Worm (Caenorhabditis elegans): Measurements from ENCODE around the gene Y67D8B.2.

Gene Y67D8B.2

ce11 chrIV:3231644-3232043, 40.3 kb upstream of the Y67D8B.2 start:
- TF ChIP-seq snpc-4 (tag; optimal IDR thresholded peaks at IDR 0.05) (peak; percentile 34), elt-2 (tag; optimal IDR thresholded peaks at IDR 0.05) (peak; percentile 71), elt-3 (tag; optimal IDR thresholded peaks at IDR 0.05) (peak in 1 of 3 experiments; percentile 44), pha-4 (tag; optimal IDR thresholded peaks at IDR 0.05) (peak; percentile 32), ama-1 (optimal IDR thresholded peaks at IDR 0.05) (peak; percentile 13), nhr-23 (tag; optimal IDR thresholded peaks at IDR 0.05) (peak; percentile 40), pqm-1 (tag; optimal IDR thresholded peaks at IDR 0.05) (peak; percentile 34), lsy-12 (tag; optimal IDR thresholded peaks at IDR 0.05) (no peak), nhr-25 (tag; optimal IDR thresholded peaks at IDR 0.05) (no peak), lin-39 (tag; optimal IDR thresholded peaks at IDR 0.05) (peak; percentile 47), nfya-1 (tag; optimal IDR thresholded peaks at IDR 0.05; ENCODE audit: insufficient read depth) (peak; percentile 11)

ce11 chrIV:3227549-3228139, 36.3 kb upstream of the Y67D8B.2 start:
- TF ChIP-seq egl-27 (tag; optimal IDR thresholded peaks at IDR 0.05) (no peak), elt-2 (tag; optimal IDR thresholded peaks at IDR 0.05) (peak; percentile 98), pqm-1 (tag; optimal IDR thresholded peaks at IDR 0.05) (peak; percentile 99), nfya-1 (tag; optimal IDR thresholded peaks at IDR 0.05; ENCODE audit: insufficient read depth) (peak; percentile 30), ztf-11 (tag; optimal IDR thresholded peaks at IDR 0.05) (no peak), jun-1 (tag; optimal IDR thresholded peaks at IDR 0.05) (peak; percentile 67), lin-39 (tag; optimal IDR thresholded peaks at IDR 0.05) (peak; percentile 27), hmg-11 (tag; optimal IDR thresholded peaks at IDR 0.05) (peak; percentile 70), R02D3.7 (tag; optimal IDR thresholded peaks at IDR 0.05) (no peak), nhr-23 (tag; optimal IDR thresholded peaks at IDR 0.05) (peak; percentile 73), fkh-2 (tag; optimal IDR thresholded peaks at IDR 0.05) (no peak), snpc-4 (tag; optimal IDR thresholded peaks at IDR 0.05) (peak; percentile 60), skn-1 (tag; optimal IDR thresholded peaks at IDR 0.05) (peak; percentile 50), pha-4 (tag; optimal IDR thresholded peaks at IDR 0.05) (peak; percentile 90), ceh-28 (tag; optimal IDR thresholded peaks at IDR 0.05) (peak; percentile 90)

ce11 chrIV:3222140-3222539, 30.8 kb upstream of the Y67D8B.2 start, which contains the start of gene Y67D8A.2:
Y67D8A.2 (plus strand) TSS chrIV:3222440.
- TF ChIP-seq mdl-1 (tag; optimal IDR thresholded peaks at IDR 0.05) (no peak), unc-39 (tag; optimal IDR thresholded peaks at IDR 0.05) (no peak)

ce11 chrIV:3221158-3221557, 29.8 kb upstream of the Y67D8B.2 start:
- TF ChIP-seq nhr-77 (tag; optimal IDR thresholded peaks at IDR 0.05) (no peak), elt-1 (tag; optimal IDR thresholded peaks at IDR 0.05) (peak; percentile 46)

ce11 chrIV:3213426-3213825, 22.1 kb upstream of the Y67D8B.2 start, which contains the start of gene slmp-1:
slmp-1 (plus strand) TSS chrIV:3213760.
- peak; percentile 19 for TF ChIP-seq pqm-1 (tag; optimal IDR thresholded peaks at IDR 0.05)
- TF ChIP-seq ceh-9 (tag; optimal IDR thresholded peaks at IDR 0.05): no peak
- TF ChIP-seq lin-15B (tag; optimal IDR thresholded peaks at IDR 0.05): peak; percentile 75
- TF ChIP-seq zag-1 (tag; optimal IDR thresholded peaks at IDR 0.05): no peak
- peak; percentile 57 for TF ChIP-seq nhr-23 (tag; optimal IDR thresholded peaks at IDR 0.05)
- no peak for TF ChIP-seq fkh-2 (tag; optimal IDR thresholded peaks at IDR 0.05)
- TF ChIP-seq mml-1 (tag; optimal IDR thresholded peaks at IDR 0.05): no peak
- TF ChIP-seq elt-3 (tag; optimal IDR thresholded peaks at IDR 0.05): no peak
- no peak for TF ChIP-seq sea-2 (GFP tag; optimal IDR thresholded peaks at IDR 0.05)
- no peak for TF ChIP-seq nhr-12 (tag; optimal IDR thresholded peaks at IDR 0.05)
- no peak for TF ChIP-seq nhr-67 (tag; optimal IDR thresholded peaks at IDR 0.05)
- no peak for TF ChIP-seq ceh-82 (tag; optimal IDR thresholded peaks at IDR 0.05)
- TF ChIP-seq elt-1 (tag; optimal IDR thresholded peaks at IDR 0.05): no peak
- TF ChIP-seq snpc-4 (tag; optimal IDR thresholded peaks at IDR 0.05): peak; percentile 65
- TF ChIP-seq nhr-25 (tag; optimal IDR thresholded peaks at IDR 0.05): peak; percentile 39
- peak; percentile 82 for TF ChIP-seq pha-4 (tag; optimal IDR thresholded peaks at IDR 0.05)
- peak; percentile 21 for TF ChIP-seq elt-2 (tag; optimal IDR thresholded peaks at IDR 0.05)
- TF ChIP-seq nhr-43 (tag; optimal IDR thresholded peaks at IDR 0.05; ENCODE audit: poor library complexity, severe bottlenecking): no peak
- TF ChIP-seq nhr-77 (tag; optimal IDR thresholded peaks at IDR 0.05): no peak
- no peak for TF ChIP-seq skn-1 (tag; optimal IDR thresholded peaks at IDR 0.05)
- TF ChIP-seq ztf-4 (tag; optimal IDR thresholded peaks at IDR 0.05): no peak
- no peak for TF ChIP-seq tbx-2 (tag; optimal IDR thresholded peaks at IDR 0.05)
- no peak for TF ChIP-seq unc-62 (GFP tag; optimal IDR thresholded peaks at IDR 0.05)
- peak; percentile 78 for TF ChIP-seq nfya-1 (tag; optimal IDR thresholded peaks at IDR 0.05; ENCODE audit: insufficient read depth)
- peak; percentile 30 for TF ChIP-seq lin-39 (tag; optimal IDR thresholded peaks at IDR 0.05)
- peak; percentile 11 for TF ChIP-seq jun-1 (tag; optimal IDR thresholded peaks at IDR 0.05)
- no peak for TF ChIP-seq daf-12 (tag; optimal IDR thresholded peaks at IDR 0.05)
- no peak for TF ChIP-seq fkh-10 (GFP tag; optimal IDR thresholded peaks at IDR 0.05)
